Worm (Caenorhabditis elegans) whole organism, L4 larva: Measurements from ENCODE around the gene dylt-3.

ENCODE experiments used
- F10B5.3 ChIP-seq: sonication (generic microtip); optimal IDR thresholded peaks from 2 replicates; lab custom pipeline; 2016; ENCODE audit warnings: mild to moderate bottlenecking, missing genetic modification characterization, missing compliant biosample characterization
- ZK546.5 ChIP-seq, 2 experiments: sonication (generic microtip); optimal IDR thresholded peaks; 2 replicates each; lab custom pipeline; 2017; ENCODE audit warnings: missing biosample characterization in 2 of 2, missing genetic modification characterization in 2 of 2
- ces-1 ChIP-seq: fragments of 150-350 bp; sonication (generic microtip); optimal IDR thresholded peaks from 4 replicates; lab custom pipeline; 2014; ENCODE audit warnings: missing biosample characterization, missing genetic modification reagents, missing genetic modification characterization
- daf-16 ChIP-seq, 3 experiments: sonication (generic microtip); optimal IDR thresholded peaks; 2 replicates each; lab custom pipeline; 2016 to 2017; ENCODE audit warnings: missing genetic modification characterization in 3 of 3, missing genetic modification reagents in 3 of 3, mild to moderate bottlenecking in 2 of 3, missing compliant biosample characterization in 2 of 3, missing biosample characterization in 1 of 3, moderate library complexity in 1 of 3
- dpl-1 ChIP-seq: fragments of 150-350 bp; optimal IDR thresholded peaks from 2 replicates; lab custom pipeline; 2014; ENCODE audit warnings: missing biosample characterization, missing genetic modification reagents, missing genetic modification characterization
- egl-27 ChIP-seq: sonication (generic microtip); optimal IDR thresholded peaks from 3 replicates; lab custom pipeline; 2017; ENCODE audit warnings: missing biosample characterization, missing genetic modification reagents, missing genetic modification characterization
- fkh-10 ChIP-seq: fragments of 150-350 bp; optimal IDR thresholded peaks from 2 replicates; lab custom pipeline; 2014; ENCODE audit warnings: missing biosample characterization, missing genetic modification reagents, missing genetic modification characterization
- lin-15B ChIP-seq: fragments of 150-350 bp; sonication (generic microtip); optimal IDR thresholded peaks from 3 replicates; lab custom pipeline; 2014; ENCODE audit warnings: missing biosample characterization, missing genetic modification characterization
- nhr-28 ChIP-seq: fragments of 150-350 bp; optimal IDR thresholded peaks from 2 replicates; lab custom pipeline; 2014; ENCODE audit warnings: missing biosample characterization, missing genetic modification characterization

ce11 chrII:8223422-8223821 is 41.9 kb downstream of the dylt-3 start:
- TF ChIP-seq fkh-10 (GFP tag; lab: Kevin White, UChicago): no peak
- TF ChIP-seq daf-16 (GFP tag; optimal IDR thresholded peaks at IDR 0.05; lab: Kevin White, UChicago): no peak
- no peak for TF ChIP-seq daf-16 (tag; optimal IDR thresholded peaks at IDR 0.05; lab: Kevin White, UChicago)
- TF ChIP-seq F10B5.3 (tag; lab: Kevin White, UChicago): no peak
- TF ChIP-seq ces-1 (GFP tag; lab: Kevin White, UChicago): no peak
- no peak for TF ChIP-seq dpl-1
- no peak for TF ChIP-seq lin-15B (tag; lab: Kevin White, UChicago)
- no peak for TF ChIP-seq egl-27 (tag; lab: Kevin White, UChicago)
- no peak for TF ChIP-seq ZK546.5 (tag; optimal IDR thresholded peaks at IDR 0.05; lab: Kevin White, UChicago)
- TF ChIP-seq nhr-28: no peak
